Worm (Caenorhabditis elegans): Measurements from ENCODE around the gene F44G4.6.

Gene F44G4.6

DNA sequence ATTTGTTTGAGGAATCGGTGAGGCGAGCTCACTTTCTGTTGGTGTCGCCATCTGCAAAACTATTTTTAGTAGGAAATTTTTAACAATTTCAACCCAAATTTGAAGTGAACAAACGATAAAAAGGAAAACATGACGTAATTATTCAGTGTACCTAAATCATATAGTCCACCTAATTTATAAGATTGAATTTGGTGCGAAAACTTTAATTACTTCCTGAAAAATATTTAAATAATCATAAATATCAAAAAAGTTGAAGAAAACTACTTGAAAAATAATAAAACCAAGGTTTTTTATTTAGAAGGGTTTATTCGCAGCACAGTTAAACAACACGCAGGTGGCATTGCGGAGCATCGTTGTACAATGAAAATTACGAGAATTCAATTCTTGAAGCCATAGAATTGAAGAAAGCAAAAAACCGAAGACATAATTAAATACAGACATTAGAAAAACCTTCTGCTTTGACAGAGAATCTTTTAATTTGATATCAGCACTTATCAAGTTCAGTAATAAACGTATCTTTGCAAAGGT is 28.0 kb downstream of the F44G4.6 start, which contains the start of gene tomm-40:
TSS of gene tomm-40 (minus strand) at position 51 of the 528 bp plus-strand sequence.
- TF ChIP-seq F13C5.2 (tag; optimal IDR thresholded peaks at IDR 0.05) (peak; percentile 47), flt-1 (GFP tag; IDR thresholded peaks at IDR 0.05) (no peak)

DNA sequence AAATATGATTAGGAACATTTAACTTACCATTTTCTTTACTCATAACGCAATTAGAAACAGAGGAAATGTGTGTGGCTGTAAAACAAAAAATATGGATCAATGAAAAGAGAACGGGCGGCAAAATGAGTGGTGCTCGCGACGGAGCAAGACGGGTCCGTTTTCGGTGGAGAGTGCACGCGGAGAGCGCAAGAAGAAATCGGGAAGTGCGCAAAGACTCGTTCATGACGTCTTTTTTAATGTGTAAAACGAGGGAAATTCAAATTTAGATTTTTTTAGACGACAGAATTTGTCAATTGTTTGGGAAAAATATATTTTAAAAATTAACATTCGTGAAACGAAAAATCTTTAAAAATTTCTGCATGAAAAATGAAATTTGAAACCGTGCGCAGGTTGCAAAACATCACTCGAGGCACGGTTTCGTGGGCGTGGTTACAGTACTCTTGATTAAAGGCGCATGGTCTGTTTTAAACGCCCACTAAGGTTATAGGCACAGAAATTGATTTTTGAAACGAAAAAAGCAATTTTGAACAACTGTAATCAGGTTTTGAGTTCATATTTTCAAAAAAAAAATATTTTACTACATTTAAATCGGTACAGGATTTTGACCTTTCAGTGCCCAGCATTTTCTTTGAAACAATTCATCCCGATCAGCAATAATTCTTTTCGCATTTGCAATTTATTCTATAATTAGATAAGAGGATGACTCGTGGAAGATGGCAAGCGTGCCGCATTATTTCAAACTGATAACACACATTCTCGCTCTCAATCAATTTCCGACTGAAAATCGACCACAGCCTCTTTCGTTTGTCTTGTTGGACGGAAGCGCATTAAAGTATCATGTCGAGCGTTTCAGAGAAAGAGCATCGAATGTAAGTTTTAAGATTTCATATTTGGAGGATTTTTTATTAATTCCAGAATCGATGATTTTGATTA is 32.1 kb downstream of the F44G4.6 start, which contains the start of the genes szy-20 and C18E9.5:
TSS of gene szy-20 (minus strand) at position 83 of the 933 bp plus-strand sequence.
TSS of gene C18E9.5 (plus strand) at position 730 of the 933 bp plus-strand sequence.
- TF ChIP-seq hnd-1 (tag; optimal IDR thresholded peaks at IDR 0.05) (no peak), hmbx-1 (tag; optimal IDR thresholded peaks at IDR 0.05) (no peak), sea-1 (GFP tag; conservative IDR thresholded peaks at IDR 0.05) (no peak), pes-1 (GFP tag; IDR thresholded peaks at IDR 0.05) (no peak; the same call in 1 of the 2 replicates), tra-4 (tag; optimal IDR thresholded peaks at IDR 0.05) (no peak), flt-1 (GFP tag; IDR thresholded peaks at IDR 0.05) (no peak), scrt-1 (GFP tag; IDR thresholded peaks at IDR 0.05) (no peak), ceh-13 (GFP tag; optimal IDR thresholded peaks at IDR 0.05) (no peak), B0310.2 (tag; optimal IDR thresholded peaks at IDR 0.05) (no peak), hmg-4 (GFP tag; optimal IDR thresholded peaks at IDR 0.05) (peak; percentile 67), aly-1 (tag; optimal IDR thresholded peaks at IDR 0.05) (no peak), tbx-11 (GFP tag; IDR thresholded peaks at IDR 0.05) (no peak), ceh-36 (tag; optimal IDR thresholded peaks at IDR 0.05) (no peak), F13C5.2 (tag; optimal IDR thresholded peaks at IDR 0.05) (peak; percentile 82), ama-1 (optimal IDR thresholded peaks at IDR 0.05) (no peak), ets-7 (tag; optimal IDR thresholded peaks at IDR 0.05) (no peak), tbx-37 (GFP tag; conservative IDR thresholded peaks at IDR 0.05) (0 out of 2 replicates have a peak, but pooled peaks have one; percentile 22)

DNA sequence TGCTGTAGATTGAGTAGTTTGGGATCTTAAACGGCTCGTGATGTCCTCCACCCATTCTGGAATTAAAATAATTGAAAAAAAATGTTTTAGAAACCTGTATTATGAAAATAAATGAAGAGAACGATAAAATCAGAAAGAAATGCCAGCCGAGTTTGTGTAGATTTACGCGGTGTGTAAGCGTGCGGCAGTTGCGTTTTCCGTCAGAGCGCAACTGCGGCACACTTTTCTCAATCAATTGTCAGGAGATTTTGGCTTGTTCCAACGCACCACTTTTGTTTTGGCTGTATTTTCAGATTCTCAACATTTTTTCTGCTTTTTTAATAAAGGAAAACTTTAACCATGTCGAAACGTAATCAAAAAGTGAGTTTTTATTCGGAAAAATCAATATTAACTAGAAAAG is 36.8 kb downstream of the F44G4.6 start, which contains the start of the genes ndub-3 and C18E9.2:
TSS of gene ndub-3 (minus strand) at position 56 of the 400 bp plus-strand sequence.
TSS of gene C18E9.2 (plus strand) at position 172 of the 400 bp plus-strand sequence.
- TF ChIP-seq hmbx-1 (tag; optimal IDR thresholded peaks at IDR 0.05): no peak
- no peak for TF ChIP-seq tra-4 (tag; optimal IDR thresholded peaks at IDR 0.05)
- no peak for TF ChIP-seq F13C5.2 (tag; optimal IDR thresholded peaks at IDR 0.05)
- no peak for TF ChIP-seq ceh-13 (GFP tag; optimal IDR thresholded peaks at IDR 0.05)
- no peak for TF ChIP-seq hmg-4 (GFP tag; optimal IDR thresholded peaks at IDR 0.05)
- no peak for TF ChIP-seq flt-1 (GFP tag; IDR thresholded peaks at IDR 0.05)
- TF ChIP-seq ceh-36 (tag; optimal IDR thresholded peaks at IDR 0.05): no peak
- no peak for TF ChIP-seq ama-1 (optimal IDR thresholded peaks at IDR 0.05)
- TF ChIP-seq scrt-1 (GFP tag; IDR thresholded peaks at IDR 0.05): no peak

DNA sequence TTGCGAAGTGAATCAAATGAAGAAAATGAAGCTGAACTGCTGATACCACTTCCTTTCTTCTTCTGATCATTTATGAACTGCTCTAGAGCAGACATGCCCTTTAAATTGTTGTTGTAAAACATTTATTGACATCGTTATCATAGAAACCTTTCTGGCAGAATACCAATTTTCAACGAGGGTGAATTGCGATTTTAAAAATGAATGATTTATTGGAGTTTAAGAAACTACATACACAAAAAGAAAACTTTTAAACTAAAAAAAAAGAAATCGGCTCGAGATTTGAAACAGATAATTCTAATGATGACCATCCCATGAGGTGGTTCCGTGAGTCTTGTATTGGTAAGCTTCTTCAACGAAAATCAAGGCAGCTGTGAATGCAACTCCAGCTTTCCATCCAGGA is 37.5 kb downstream of the F44G4.6 start, which contains the start of gene sftd-3:
TSS of gene sftd-3 (minus strand) at position 101 of the 400 bp plus-strand sequence.
- no peak for TF ChIP-seq hnd-1 (tag; optimal IDR thresholded peaks at IDR 0.05)

DNA sequence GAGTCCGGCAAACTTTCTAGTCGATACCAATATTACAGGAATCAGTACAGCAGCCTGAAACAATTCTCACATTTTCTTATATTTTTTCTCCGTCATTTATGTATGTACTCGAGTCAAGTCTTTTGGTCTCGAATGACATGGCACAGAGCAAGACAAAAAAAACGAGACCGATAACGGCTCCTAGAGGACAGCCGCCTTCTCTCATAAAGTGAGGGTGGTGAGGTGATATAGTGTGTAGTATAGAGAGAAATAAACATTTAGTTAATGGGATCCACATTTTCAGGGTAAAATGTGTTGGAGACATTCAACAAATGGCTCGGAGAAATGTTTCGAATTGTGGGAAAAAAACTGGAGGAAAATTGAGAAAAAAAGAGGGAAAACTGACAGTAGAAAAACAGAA is 39.4 kb downstream of the F44G4.6 start:
- TF ChIP-seq hmg-4 (GFP tag; optimal IDR thresholded peaks at IDR 0.05) (no peak), ceh-13 (GFP tag; optimal IDR thresholded peaks at IDR 0.05) (no peak), B0310.2 (tag; optimal IDR thresholded peaks at IDR 0.05) (no peak), tra-4 (tag; optimal IDR thresholded peaks at IDR 0.05) (no peak), ama-1 (optimal IDR thresholded peaks at IDR 0.05) (no peak), hmbx-1 (tag; optimal IDR thresholded peaks at IDR 0.05) (no peak), tbx-11 (GFP tag; IDR thresholded peaks at IDR 0.05) (no peak), F13C5.2 (tag; optimal IDR thresholded peaks at IDR 0.05) (no peak), aly-1 (tag; optimal IDR thresholded peaks at IDR 0.05) (no peak), pes-1 (GFP tag; IDR thresholded peaks at IDR 0.05) (no peak), ets-7 (tag; optimal IDR thresholded peaks at IDR 0.05) (no peak), sea-1 (GFP tag; conservative IDR thresholded peaks at IDR 0.05) (no peak)

DNA sequence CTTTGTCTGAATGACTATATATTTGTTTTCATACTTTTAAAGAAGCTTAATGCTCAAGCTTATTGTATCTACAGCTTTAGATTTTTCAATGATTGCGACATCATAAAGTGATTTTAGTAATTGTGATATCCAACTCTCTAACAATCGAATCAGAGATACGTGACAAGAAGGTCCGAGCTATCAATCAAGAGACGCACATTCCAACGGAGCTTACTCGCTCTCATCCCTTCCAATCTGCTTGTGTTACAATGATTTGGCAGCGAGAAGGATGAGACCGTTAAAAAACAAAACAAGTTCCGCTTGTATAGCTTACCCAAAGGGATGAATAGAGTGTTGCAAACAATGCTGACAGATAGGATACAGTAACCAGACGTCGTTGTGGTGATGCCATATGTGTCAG is 40.1 kb downstream of the F44G4.6 start:
- TF ChIP-seq pes-1 (GFP tag; IDR thresholded peaks at IDR 0.05) (no peak), F13C5.2 (tag; optimal IDR thresholded peaks at IDR 0.05) (no peak), ets-7 (tag; optimal IDR thresholded peaks at IDR 0.05) (no peak), tbx-11 (GFP tag; IDR thresholded peaks at IDR 0.05) (no peak), ceh-36 (tag; optimal IDR thresholded peaks at IDR 0.05) (no peak), B0310.2 (tag; optimal IDR thresholded peaks at IDR 0.05) (no peak), ama-1 (optimal IDR thresholded peaks at IDR 0.05) (no peak), hnd-1 (tag; optimal IDR thresholded peaks at IDR 0.05) (no peak)

DNA sequence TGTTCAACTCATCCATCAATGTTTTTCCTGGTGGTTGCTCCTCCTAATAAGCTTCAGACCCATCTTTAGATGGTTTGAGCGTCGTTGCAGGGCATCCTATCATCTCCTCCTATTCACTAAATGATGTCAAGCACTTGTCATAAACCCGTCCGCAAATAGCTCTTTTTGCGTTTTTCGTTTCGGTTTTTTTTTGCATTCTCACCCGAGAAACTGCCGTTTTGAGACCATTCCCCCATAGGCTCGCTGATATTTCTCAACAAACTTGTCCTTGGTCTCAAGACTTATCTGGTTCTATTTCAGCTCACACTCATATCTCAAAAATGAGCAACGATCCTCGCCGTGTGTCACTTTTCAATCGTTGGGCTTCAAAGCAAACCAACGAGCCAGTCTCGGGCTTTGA is 41.2 kb downstream of the F44G4.6 start, which contains the start of gene cal-2:
TSS of gene cal-2 (plus strand) at position 301 of the 400 bp plus-strand sequence.
- no peak for TF ChIP-seq ceh-36 (tag; optimal IDR thresholded peaks at IDR 0.05)
- no peak for TF ChIP-seq pes-1 (GFP tag; IDR thresholded peaks at IDR 0.05)
- TF ChIP-seq ama-1 (optimal IDR thresholded peaks at IDR 0.05): no peak
- TF ChIP-seq hnd-1 (tag; optimal IDR thresholded peaks at IDR 0.05): no peak
- TF ChIP-seq scrt-1 (GFP tag; IDR thresholded peaks at IDR 0.05): no peak
- no peak for TF ChIP-seq tbx-37 (GFP tag; conservative IDR thresholded peaks at IDR 0.05)
- TF ChIP-seq aly-1 (tag; optimal IDR thresholded peaks at IDR 0.05): no peak
- TF ChIP-seq tbx-11 (GFP tag; IDR thresholded peaks at IDR 0.05): no peak
- no peak for TF ChIP-seq flt-1 (GFP tag; IDR thresholded peaks at IDR 0.05)
- no peak for TF ChIP-seq sea-1 (GFP tag; conservative IDR thresholded peaks at IDR 0.05)
- no peak for TF ChIP-seq F13C5.2 (tag; optimal IDR thresholded peaks at IDR 0.05)
- no peak for TF ChIP-seq B0310.2 (tag; optimal IDR thresholded peaks at IDR 0.05)
- TF ChIP-seq hmbx-1 (tag; optimal IDR thresholded peaks at IDR 0.05): no peak
- no peak for TF ChIP-seq hmg-4 (GFP tag; optimal IDR thresholded peaks at IDR 0.05)
- TF ChIP-seq ets-7 (tag; optimal IDR thresholded peaks at IDR 0.05): no peak
- no peak for TF ChIP-seq tra-4 (tag; optimal IDR thresholded peaks at IDR 0.05)
- TF ChIP-seq ceh-13 (GFP tag; optimal IDR thresholded peaks at IDR 0.05): no peak
